Worm (Caenorhabditis elegans): ENCODE data around the gene ZK666.14.
A peak's percentile ranks its signal among the peaks of the same experiment; 100 is the strongest.

The ZK666.14 gene

ce11 chrII:10500674-10501073 is 6.1 kb downstream of the ZK666.14 start:
- TF ChIP-seq ztf-11 (tag; optimal IDR thresholded peaks at IDR 0.05) (no peak), nhr-25 (tag; optimal IDR thresholded peaks at IDR 0.05) (peak; percentile 76), nhr-23 (tag; optimal IDR thresholded peaks at IDR 0.05) (peak; percentile 82), elt-3 (tag; optimal IDR thresholded peaks at IDR 0.05) (peak in 1 of 3 experiments; percentile 16), nhr-76 (tag; optimal IDR thresholded peaks at IDR 0.05) (no peak)

DNA sequence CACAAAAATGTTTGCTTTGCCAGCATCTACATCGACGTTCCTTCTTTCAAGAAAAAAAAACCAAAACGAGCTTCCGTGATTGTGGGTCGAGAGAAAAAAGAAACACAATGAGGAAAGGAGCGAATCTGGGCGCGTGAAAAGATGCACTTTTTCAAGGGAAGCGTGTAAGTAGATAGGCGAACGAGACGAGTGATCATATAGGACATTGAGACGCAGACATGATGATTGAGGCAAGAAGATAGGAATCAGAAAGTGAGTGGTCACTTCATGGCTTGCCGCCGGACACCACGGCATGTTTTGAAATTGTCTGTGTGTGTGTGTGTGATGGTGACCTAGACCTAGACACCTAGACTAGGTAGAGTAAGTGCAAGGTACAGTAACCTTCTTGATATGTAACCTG is 7.0 kb downstream of the ZK666.14 start:
- TF ChIP-seq ztf-4 (tag; optimal IDR thresholded peaks at IDR 0.05) (no peak), R02D3.7 (tag; optimal IDR thresholded peaks at IDR 0.05) (peak; percentile 22), nhr-77 (tag; optimal IDR thresholded peaks at IDR 0.05) (no peak), eor-1 (tag; optimal IDR thresholded peaks at IDR 0.05) (no peak), snpc-4 (tag; optimal IDR thresholded peaks at IDR 0.05) (no peak), lin-15B (tag; optimal IDR thresholded peaks at IDR 0.05) (peak; percentile 52), mdl-1 (tag; optimal IDR thresholded peaks at IDR 0.05) (peak; percentile 39), nhr-11 (tag; optimal IDR thresholded peaks at IDR 0.05) (no peak), skn-1 (tag; optimal IDR thresholded peaks at IDR 0.05) (peak; percentile 69), ZK546.5 (tag; optimal IDR thresholded peaks at IDR 0.05) (no peak), hmg-11 (tag; optimal IDR thresholded peaks at IDR 0.05) (peak; percentile 51), nhr-237 (tag; optimal IDR thresholded peaks at IDR 0.05) (no peak), mml-1 (tag; optimal IDR thresholded peaks at IDR 0.05) (no peak), lsy-12 (tag; optimal IDR thresholded peaks at IDR 0.05) (peak; percentile 46), nhr-67 (tag; optimal IDR thresholded peaks at IDR 0.05) (no peak), pha-4 (tag; optimal IDR thresholded peaks at IDR 0.05) (peak; percentile 9), fos-1 (tag; optimal IDR thresholded peaks at IDR 0.05) (no peak), pqm-1 (tag; optimal IDR thresholded peaks at IDR 0.05) (peak; percentile 38), nfya-1 (tag; optimal IDR thresholded peaks at IDR 0.05; ENCODE audit: insufficient read depth) (peak; percentile 79), jun-1 (tag; optimal IDR thresholded peaks at IDR 0.05) (no peak), daf-12 (tag; optimal IDR thresholded peaks at IDR 0.05) (no peak), nhr-43 (tag; optimal IDR thresholded peaks at IDR 0.05; ENCODE audit: poor library complexity, severe bottlenecking) (peak; percentile 74), fkh-2 (tag; optimal IDR thresholded peaks at IDR 0.05) (no peak), ceh-9 (tag; optimal IDR thresholded peaks at IDR 0.05) (no peak), ceh-28 (tag; optimal IDR thresholded peaks at IDR 0.05) (peak; percentile 30), nhr-76 (tag; optimal IDR thresholded peaks at IDR 0.05) (no peak), nhr-25 (tag; optimal IDR thresholded peaks at IDR 0.05) (peak; percentile 83), nhr-12 (tag; optimal IDR thresholded peaks at IDR 0.05) (no peak), elt-3 (tag; optimal IDR thresholded peaks at IDR 0.05) (no peak), lin-39 (tag; optimal IDR thresholded peaks at IDR 0.05) (peak; percentile 50), egl-5 (tag; optimal IDR thresholded peaks at IDR 0.05) (peak; percentile 51), zag-1 (tag; optimal IDR thresholded peaks at IDR 0.05) (no peak), nhr-28 (tag; optimal IDR thresholded peaks at IDR 0.05) (no peak), ceh-82 (tag; optimal IDR thresholded peaks at IDR 0.05) (no peak), elt-1 (tag; optimal IDR thresholded peaks at IDR 0.05) (peak; percentile 59), tbx-2 (tag; optimal IDR thresholded peaks at IDR 0.05) (no peak), ceh-16 (tag; optimal IDR thresholded peaks at IDR 0.05) (no peak), ama-1 (optimal IDR thresholded peaks at IDR 0.05) (peak; percentile 67), fkh-10 (GFP tag; optimal IDR thresholded peaks at IDR 0.05) (no peak), ztf-11 (tag; optimal IDR thresholded peaks at IDR 0.05) (no peak), aly-2 (tag; optimal IDR thresholded peaks at IDR 0.05) (no peak), sea-2 (GFP tag; optimal IDR thresholded peaks at IDR 0.05) (no peak), unc-62 (GFP tag; optimal IDR thresholded peaks at IDR 0.05) (peak; percentile 77), unc-39 (tag; optimal IDR thresholded peaks at IDR 0.05) (no peak), nhr-23 (tag; optimal IDR thresholded peaks at IDR 0.05) (peak; percentile 55), elt-2 (tag; optimal IDR thresholded peaks at IDR 0.05) (no peak), egl-27 (tag; optimal IDR thresholded peaks at IDR 0.05) (no peak)

Data from whole organism, L3 larva.